Worm (Caenorhabditis elegans): ENCODE data around the gene Y53F4B.39.

Y53F4B.39 gene

DNA sequence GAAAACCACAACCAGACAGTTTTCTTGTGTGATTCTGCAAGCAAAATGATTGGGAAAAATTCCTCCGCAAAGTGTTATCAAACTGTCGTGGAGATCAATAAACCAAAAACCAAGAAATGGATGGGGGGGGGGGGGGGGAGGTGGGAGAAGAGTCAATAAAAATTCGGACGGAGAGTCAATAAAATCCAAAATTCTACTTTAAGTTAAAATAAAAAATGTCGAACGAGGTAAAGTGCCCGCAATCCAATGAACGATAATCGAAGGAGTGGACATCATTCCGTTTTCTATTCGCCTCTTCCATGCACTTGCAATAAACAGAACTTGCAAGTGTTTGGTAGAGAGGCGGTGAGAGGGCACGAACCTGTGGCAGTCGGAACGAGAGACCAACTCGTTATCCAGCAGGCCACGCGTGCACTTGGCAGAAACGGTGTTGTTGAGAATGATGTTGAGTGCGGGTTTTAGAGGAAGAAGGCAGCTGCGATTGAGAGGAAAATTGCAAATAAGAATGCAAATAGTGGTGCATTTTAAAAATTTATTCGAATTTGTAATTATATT, 55.8 kb downstream of the Y53F4B.39 start, which contains the start of gene gst-27 (continued):
- peak; percentile 63 for TF ChIP-seq nhr-27 (tag; optimal IDR thresholded peaks at IDR 0.05)
- TF ChIP-seq ztf-22 (GFP tag; optimal IDR thresholded peaks at IDR 0.05): peak; percentile 85
- TF ChIP-seq Y79H2A.3 (GFP tag; conservative IDR thresholded peaks at IDR 0.05): peak; percentile 80; the same call in 1 of the 2 replicates
- peak; percentile 90 for TF ChIP-seq egl-44 (GFP tag; IDR thresholded peaks at IDR 0.05)
- TF ChIP-seq hmg-1.2 (GFP tag; IDR thresholded peaks at IDR 0.05): peak; percentile 71
- no peak; the same call in 1 of the 2 replicates for TF ChIP-seq sea-2 (GFP tag; IDR thresholded peaks at IDR 0.05)

Data from whole organism, young adult.